Fruit fly (Drosophila melanogaster) whole organism, embryonic: ENCODE data around the gene CG2006.

Experiments
- Abd-B ChIP-seq: fragments of 200-800 bp; sonication (Bioruptor generic); optimal IDR thresholded peaks from 2 replicates; lab custom pipeline; 2018; ENCODE audit warnings: missing biosample characterization, mild to moderate bottlenecking, missing genetic modification characterization, moderate library complexity
- CG10209 ChIP-seq: fragments of 200-800 bp; sonication (Bioruptor generic); optimal IDR thresholded peaks from 3 replicates; lab custom pipeline; 2017; ENCODE audit warnings: missing biosample characterization, mild to moderate bottlenecking, missing genetic modification characterization, missing genetic modification reagents
- CG10462 ChIP-seq: fragments of 200-800 bp; sonication (Bioruptor generic); optimal IDR thresholded peaks from 2 replicates; lab custom pipeline; 2016; ENCODE audit warnings: missing biosample characterization, missing genetic modification characterization
- CG11723 ChIP-seq: fragments of 200-800 bp; sonication (Bioruptor generic); optimal IDR thresholded peaks from 2 replicates; lab custom pipeline; 2017; ENCODE audit warnings: missing biosample characterization, mild to moderate bottlenecking, missing genetic modification characterization
- CG14710 ChIP-seq: fragments of 200-800 bp; sonication (Bioruptor generic); optimal IDR thresholded peaks from 3 replicates; lab custom pipeline; 2019; ENCODE audit warnings: missing biosample characterization, mild to moderate bottlenecking, missing genetic modification characterization, moderate library complexity
- CG15601 ChIP-seq: fragments of 200-800 bp; sonication (Bioruptor generic); optimal IDR thresholded peaks from 3 replicates; lab custom pipeline; 2019; ENCODE audit warnings: missing biosample characterization, mild to moderate bottlenecking, missing genetic modification characterization, moderate library complexity
- CG17361 ChIP-seq: fragments of 200-800 bp; sonication (Bioruptor generic); IDR thresholded peaks from 3 replicates; pipeline ENCODE4 v1.3.6; 2022; ENCODE audit warnings: missing biosample characterization, missing genetic modification characterization
- CG17829 ChIP-seq: fragments of 200-800 bp; optimal IDR thresholded peaks from 2 replicates; lab custom pipeline; 2019; ENCODE audit warnings: missing biosample characterization, mild to moderate bottlenecking, missing genetic modification characterization, moderate library complexity
- CG18262 ChIP-seq: fragments of 200-800 bp; optimal IDR thresholded peaks from 3 replicates; lab custom pipeline; 2019; ENCODE audit warnings: missing biosample characterization, mild to moderate bottlenecking, missing genetic modification characterization, moderate library complexity
- CG1832 ChIP-seq: fragments of 200-800 bp; sonication (Bioruptor generic); optimal IDR thresholded peaks from 2 replicates; lab custom pipeline; 2017; ENCODE audit warnings: missing biosample characterization, mild to moderate bottlenecking, missing genetic modification characterization, inconsistent platforms
- CG18599 ChIP-seq: fragments of 200-800 bp; sonication (Bioruptor generic); optimal IDR thresholded peaks from 3 replicates; lab custom pipeline; 2017; ENCODE audit warnings: missing biosample characterization, missing genetic modification characterization, mild to moderate bottlenecking, moderate library complexity, missing genetic modification reagents
- CG2875 ChIP-seq: fragments of 200-800 bp; sonication (Bioruptor generic); optimal IDR thresholded peaks from 2 replicates; lab custom pipeline; 2017; ENCODE audit warnings: missing biosample characterization, mild to moderate bottlenecking, missing genetic modification characterization, missing genetic modification reagents
- CG3281 ChIP-seq: fragments of 200-800 bp; sonication (Bioruptor generic); optimal IDR thresholded peaks from 3 replicates; lab custom pipeline; 2017; ENCODE audit warnings: missing biosample characterization, mild to moderate bottlenecking, missing genetic modification characterization
- CG4854 ChIP-seq: fragments of 200-800 bp; sonication (Bioruptor generic); optimal IDR thresholded peaks from 2 replicates; lab custom pipeline; 2016; ENCODE audit warnings: missing biosample characterization, missing genetic modification characterization, inconsistent platforms
- CG5180 ChIP-seq: fragments of 200-800 bp; sonication (Bioruptor generic); optimal IDR thresholded peaks from 3 replicates; lab custom pipeline; 2017; ENCODE audit warnings: missing biosample characterization, missing genetic modification characterization, mild to moderate bottlenecking, moderate library complexity, missing genetic modification reagents
- CG6683 ChIP-seq: fragments of 200-800 bp; sonication (Bioruptor generic); optimal IDR thresholded peaks from 2 replicates; lab custom pipeline; 2017; ENCODE audit warnings: missing biosample characterization, mild to moderate bottlenecking, missing genetic modification characterization, missing genetic modification reagents
- CG7556 ChIP-seq: fragments of 200-800 bp; sonication (Bioruptor generic); optimal IDR thresholded peaks from 2 replicates; lab custom pipeline; 2017; ENCODE audit warnings: missing biosample characterization, mild to moderate bottlenecking, missing genetic modification characterization
- CG7786 ChIP-seq: fragments of 200-800 bp; sonication (Bioruptor generic); optimal IDR thresholded peaks from 2 replicates; lab custom pipeline; 2016; ENCODE audit warnings: missing biosample characterization, missing genetic modification characterization
- CG9609 ChIP-seq: fragments of 200-800 bp; sonication (Bioruptor generic); optimal IDR thresholded peaks from 3 replicates; lab custom pipeline; 2016; ENCODE audit warnings: missing biosample characterization, missing genetic modification characterization
- Dad ChIP-seq: fragments of 200-800 bp; sonication (Bioruptor generic); optimal IDR thresholded peaks from 3 replicates; lab custom pipeline; 2016; ENCODE audit warnings: missing biosample characterization, missing genetic modification characterization
- Dp ChIP-seq: fragments of 200-800 bp; sonication (Bioruptor generic); optimal IDR thresholded peaks from 2 replicates; lab custom pipeline; 2018; ENCODE audit warnings: missing biosample characterization, mild to moderate bottlenecking, missing genetic modification characterization, moderate library complexity
- E2f2 ChIP-seq: fragments of 200-800 bp; sonication (Bioruptor generic); IDR thresholded peaks from 2 replicates; pipeline ENCODE4 v1.3.6; 2022; ENCODE audit warnings: missing biosample characterization, missing genetic modification characterization
- Oaz ChIP-seq: fragments of 200-800 bp; sonication (Bioruptor generic); IDR thresholded peaks from 2 replicates; pipeline ENCODE4 v1.3.6; 2022; ENCODE audit warnings: missing biosample characterization, missing genetic modification characterization
- Rfx ChIP-seq: fragments of 200-800 bp; sonication (Bioruptor generic); IDR thresholded peaks from 2 replicates; pipeline ENCODE4 v1.3.6; 2022; ENCODE audit warnings: missing biosample characterization, missing genetic modification characterization
- Sox100B ChIP-seq: fragments of 200-800 bp; sonication (Bioruptor generic); optimal IDR thresholded peaks from 3 replicates; lab custom pipeline; 2018; ENCODE audit warnings: missing biosample characterization, mild to moderate bottlenecking, missing genetic modification characterization
- cas ChIP-seq: fragments of 200-800 bp; sonication (Bioruptor generic); IDR thresholded peaks from 2 replicates; pipeline ENCODE4 v1.3.6; 2022; ENCODE audit warnings: missing biosample characterization, missing genetic modification characterization
- caup ChIP-seq: fragments of 200-800 bp; sonication (Bioruptor generic); optimal IDR thresholded peaks from 3 replicates; lab custom pipeline; 2017; ENCODE audit warnings: missing biosample characterization, mild to moderate bottlenecking, missing genetic modification characterization, moderate library complexity; ENCODE audit not compliant: severe bottlenecking
- chm ChIP-seq: fragments of 200-800 bp; sonication (Bioruptor generic); IDR thresholded peaks from 2 replicates; pipeline ENCODE4 v1.3.6; 2022; ENCODE audit warnings: missing biosample characterization, missing genetic modification characterization
- da ChIP-seq: fragments of 200-800 bp; sonication (Bioruptor generic); optimal IDR thresholded peaks from 2 replicates; lab custom pipeline; 2016; ENCODE audit warnings: missing biosample characterization, missing genetic modification characterization
- dmrt99B ChIP-seq: fragments of 200-800 bp; sonication (Bioruptor generic); optimal IDR thresholded peaks from 2 replicates; lab custom pipeline; 2018; ENCODE audit warnings: missing biosample characterization, mild to moderate bottlenecking, missing genetic modification characterization, moderate library complexity
- ewg ChIP-seq: fragments of 200-800 bp; sonication (Bioruptor generic); optimal IDR thresholded peaks from 3 replicates; lab custom pipeline; 2017; ENCODE audit warnings: mild to moderate bottlenecking, missing biosample characterization, missing genetic modification reagents, missing genetic modification characterization
- fd64A ChIP-seq: fragments of 200-800 bp; sonication (Bioruptor generic); optimal IDR thresholded peaks from 3 replicates; lab custom pipeline; 2018; ENCODE audit warnings: missing biosample characterization, mild to moderate bottlenecking, missing genetic modification characterization
- fu2 ChIP-seq: fragments of 200-800 bp; sonication (Bioruptor generic); optimal IDR thresholded peaks from 2 replicates; lab custom pipeline; 2016; ENCODE audit warnings: missing biosample characterization, missing genetic modification characterization
- gce ChIP-seq: fragments of 200-800 bp; sonication (Bioruptor generic); IDR thresholded peaks from 3 replicates; pipeline ENCODE4 v1.3.6; 2022; ENCODE audit warnings: missing biosample characterization, missing genetic modification characterization
- gem ChIP-seq: fragments of 200-800 bp; sonication (Bioruptor generic); optimal IDR thresholded peaks from 2 replicates; lab custom pipeline; 2019; ENCODE audit warnings: missing biosample characterization, mild to moderate bottlenecking, missing genetic modification characterization, moderate library complexity
- her ChIP-seq: fragments of 200-800 bp; sonication (Bioruptor generic); optimal IDR thresholded peaks from 2 replicates; lab custom pipeline; 2016; ENCODE audit warnings: missing biosample characterization, missing genetic modification characterization
- ind ChIP-seq: fragments of 200-800 bp; sonication (Bioruptor generic); optimal IDR thresholded peaks from 3 replicates; lab custom pipeline; 2016; ENCODE audit warnings: missing biosample characterization, missing genetic modification characterization
- lab ChIP-seq: fragments of 200-800 bp; sonication (Bioruptor generic); optimal IDR thresholded peaks from 3 replicates; lab custom pipeline; 2017; ENCODE audit warnings: missing biosample characterization, missing genetic modification characterization, mild to moderate bottlenecking, moderate library complexity, missing genetic modification reagents
- mld ChIP-seq: fragments of 200-800 bp; sonication (Bioruptor generic); IDR thresholded peaks from 3 replicates; pipeline ENCODE4 v1.3.6; 2022; ENCODE audit warnings: missing biosample characterization, missing genetic modification characterization; ENCODE audit not compliant: partially characterized antibody
- nmo ChIP-seq: fragments of 200-800 bp; sonication (Bioruptor generic); optimal IDR thresholded peaks from 2 replicates; lab custom pipeline; 2018; ENCODE audit warnings: missing biosample characterization, mild to moderate bottlenecking, missing genetic modification characterization, moderate library complexity
- sens ChIP-seq: fragments of 200-800 bp; sonication (Bioruptor generic); peaks from one replicate; lab custom pipeline; 2016; ENCODE audit warnings: missing biosample characterization, missing genetic modification characterization
- slou ChIP-seq: fragments of 200-800 bp; sonication (Bioruptor generic); optimal IDR thresholded peaks from 3 replicates; lab custom pipeline; 2016; ENCODE audit warnings: missing biosample characterization, missing genetic modification characterization
- sob ChIP-seq: fragments of 200-800 bp; sonication (Bioruptor generic); IDR thresholded peaks from 2 replicates; pipeline ENCODE4 v1.3.6; 2022; ENCODE audit warnings: missing biosample characterization, missing genetic modification characterization
- sug ChIP-seq: fragments of 200-800 bp; optimal IDR thresholded peaks from 2 replicates; lab custom pipeline; 2019; ENCODE audit warnings: missing biosample characterization, mild to moderate bottlenecking, missing genetic modification characterization, moderate library complexity
- tin ChIP-seq: fragments of 200-800 bp; sonication (Bioruptor generic); optimal IDR thresholded peaks from 3 replicates; lab custom pipeline; 2016; ENCODE audit warnings: missing biosample characterization, missing genetic modification characterization
- tio ChIP-seq: fragments of 200-800 bp; sonication (Bioruptor generic); optimal IDR thresholded peaks from 2 replicates; lab custom pipeline; 2017; ENCODE audit warnings: missing biosample characterization, missing genetic modification characterization, inconsistent platforms
- twi ChIP-seq: fragments of 200-800 bp; optimal IDR thresholded peaks from 2 replicates; lab custom pipeline; 2019; ENCODE audit warnings: missing biosample characterization, mild to moderate bottlenecking, missing genetic modification characterization, moderate library complexity
- vnd ChIP-seq: fragments of 200-800 bp; sonication (Bioruptor generic); IDR thresholded peaks from 3 replicates; pipeline ENCODE4 v1.3.6; 2022; ENCODE audit warnings: missing biosample characterization, missing genetic modification characterization; ENCODE audit not compliant: partially characterized antibody
- wor ChIP-seq: fragments of 200-800 bp; sonication (Bioruptor generic); IDR thresholded peaks from 2 replicates; pipeline ENCODE4 v1.3.6; 2022; ENCODE audit warnings: missing biosample characterization, missing genetic modification characterization

The CG2006 gene

dm6 chr3R:29523978-29524775 lies 34.9 kb downstream of the CG2006 start (continued):
- TF ChIP-seq CG11723 (GFP tag; lab: Kevin White, UChicago) = no peak
- peak; percentile 45; the same call in 1 of the 3 replicates for TF ChIP-seq CG17361 (GFP tag; lab: Robert Waterston, UW)
- peak; percentile 19 for TF ChIP-seq CG7556
- TF ChIP-seq Abd-B (GFP tag; lab: Kevin White, UChicago) = peak; percentile 10
- no peak for TF ChIP-seq CG17829 (tag; lab: Kevin White, UChicago)
- TF ChIP-seq CG2875 (GFP tag; lab: Kevin White, UChicago) = no peak
- no peak for TF ChIP-seq CG1832 (GFP tag; lab: Kevin White, UChicago)
- peak; percentile 48 for TF ChIP-seq gem (tag; lab: Kevin White, UChicago)
- no peak for TF ChIP-seq ewg (GFP tag; lab: Kevin White, UChicago)
- TF ChIP-seq fd64A = no peak
- 0 out of 2 replicates have a peak, but pooled peaks have one; percentile 19 for TF ChIP-seq chm
- peak; percentile 6 for TF ChIP-seq CG5180 (GFP tag; lab: Kevin White, UChicago)
- TF ChIP-seq CG7786 = no peak
- peak; percentile 46 for TF ChIP-seq dmrt99B
- peak; percentile 81 for TF ChIP-seq sens (GFP tag; lab: Kevin White, UChicago)
- TF ChIP-seq ind = no peak
- no peak for TF ChIP-seq cas (GFP tag; lab: Robert Waterston, UW)
- TF ChIP-seq CG18262 (tag; lab: Kevin White, UChicago) = peak; percentile 47
- TF ChIP-seq gce (GFP tag; lab: Robert Waterston, UW) = no peak
- TF ChIP-seq fu2 (GFP tag; lab: Kevin White, UChicago) = no peak
- no peak for TF ChIP-seq mld (GFP tag; lab: Robert Waterston, UW)
- TF ChIP-seq Sox100B (GFP tag; lab: Kevin White, UChicago) = peak; percentile 54
- no peak for TF ChIP-seq CG9609 (GFP tag; lab: Kevin White, UChicago)
- TF ChIP-seq slou (GFP tag; lab: Kevin White, UChicago) = no peak
- TF ChIP-seq sob = no peak
- peak; percentile 43 for TF ChIP-seq nmo (GFP tag; lab: Kevin White, UChicago)
- no peak for TF ChIP-seq CG10209 (GFP tag; lab: Kevin White, UChicago)
- TF ChIP-seq tin (GFP tag; lab: Kevin White, UChicago) = no peak
- no peak for TF ChIP-seq vnd
- TF ChIP-seq Oaz (GFP tag; lab: Robert Waterston, UW) = no peak
- no peak for TF ChIP-seq Dad
- no peak for TF ChIP-seq da (GFP tag; lab: Kevin White, UChicago)
- TF ChIP-seq Rfx = no peak
- TF ChIP-seq wor = no peak
- TF ChIP-seq twi (tag; lab: Kevin White, UChicago) = peak; percentile 96
- no peak for TF ChIP-seq CG3281
- TF ChIP-seq CG14710 (tag; lab: Kevin White, UChicago) = peak; percentile 28
- no peak for TF ChIP-seq caup (GFP tag; lab: Kevin White, UChicago)
- TF ChIP-seq Dp (GFP tag; lab: Kevin White, UChicago) = no peak
- TF ChIP-seq sug (tag; lab: Kevin White, UChicago) = no peak
- no peak for TF ChIP-seq CG18599 (GFP tag; lab: Kevin White, UChicago)
- TF ChIP-seq CG15601 (tag; lab: Kevin White, UChicago) = no peak
- TF ChIP-seq CG10462 = no peak
- no peak for TF ChIP-seq CG4854 (GFP tag; lab: Kevin White, UChicago)
- TF ChIP-seq E2f2 (GFP tag; lab: Robert Waterston, UW) = no peak
- no peak for TF ChIP-seq lab
- TF ChIP-seq her (GFP tag; lab: Kevin White, UChicago) = no peak
- TF ChIP-seq tio (GFP tag; lab: Kevin White, UChicago) = peak; percentile 24
- TF ChIP-seq CG6683 (GFP tag; lab: Kevin White, UChicago) = no peak
